Worm (Caenorhabditis elegans): ENCODE results near the gene rpc-11.
A peak's percentile ranks its signal among the peaks of the same experiment; 100 is the strongest.

Gene rpc-11

DNA sequence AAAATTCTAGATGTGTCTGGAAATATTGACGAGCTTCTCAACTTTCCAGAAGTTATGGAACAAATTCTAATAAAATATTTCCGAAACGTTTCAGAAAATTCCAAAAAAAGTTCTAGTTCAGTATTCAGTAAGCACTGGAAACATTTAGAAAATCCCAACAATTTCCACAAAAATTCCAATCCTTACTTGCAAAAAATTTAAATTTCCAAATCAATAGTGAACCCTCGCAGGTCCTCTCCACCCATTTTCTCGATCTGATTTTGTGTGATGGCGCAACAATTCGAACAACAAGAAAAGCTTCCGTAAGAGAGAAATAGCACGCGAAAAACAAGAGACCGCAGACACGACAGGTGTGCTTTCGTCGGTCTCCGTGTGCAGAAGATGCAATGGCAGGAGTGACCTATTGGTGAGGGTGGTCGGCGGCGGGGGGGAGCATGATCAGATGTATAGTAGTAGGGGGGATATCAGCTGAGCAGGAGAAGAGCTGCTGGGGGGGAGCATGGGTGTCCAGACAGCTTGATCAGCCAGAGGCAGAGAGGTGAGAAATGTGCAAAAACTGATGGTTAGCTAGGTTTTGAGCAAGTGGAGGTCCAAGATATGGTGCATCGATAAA, 48.1 kb downstream of the rpc-11 start:
- 0 out of 2 replicates have a peak, but pooled peaks have one; percentile 22 for TF ChIP-seq ZK337.2 (GFP tag; IDR thresholded peaks at IDR 0.05)
- peak; percentile 96 for TF ChIP-seq aha-1 (tag)
- TF ChIP-seq spr-3 (GFP tag; optimal IDR thresholded peaks at IDR 0.05): no peak
- no peak for TF ChIP-seq ceh-44 (GFP tag; IDR thresholded peaks at IDR 0.05)
- no peak for TF ChIP-seq nhr-6 (tag; optimal IDR thresholded peaks at IDR 0.05)
- peak; percentile 48 for TF ChIP-seq hlh-11 (tag; optimal IDR thresholded peaks at IDR 0.05)
- TF ChIP-seq set-16 (GFP tag; IDR thresholded peaks at IDR 0.05): peak; percentile 62

DNA sequence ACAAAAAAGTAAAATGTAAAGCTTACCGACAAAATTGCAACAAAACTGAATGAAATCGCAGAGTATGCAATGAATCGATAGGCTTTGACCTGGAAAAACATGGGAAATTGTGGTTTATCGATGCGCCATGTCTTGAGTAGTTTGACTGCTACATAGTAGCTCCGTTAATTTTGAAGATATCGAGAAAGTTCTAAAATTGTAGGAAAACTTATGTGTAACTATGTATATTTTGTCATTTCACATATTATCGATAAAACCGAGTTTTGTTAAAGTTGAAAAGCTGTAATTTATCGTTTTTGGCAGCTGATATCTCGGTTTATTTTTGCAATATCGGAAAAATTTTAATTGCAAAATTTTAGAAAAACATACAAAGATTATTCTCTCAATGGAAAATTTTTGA, 50.7 kb downstream of the rpc-11 start, which contains the start of gene col-105:
Gene col-105, minus strand, starts transcription at position 101 of the 400 bp plus-strand sequence.
- no peak for TF ChIP-seq zip-2 (tag; optimal IDR thresholded peaks at IDR 0.05)
- no peak for TF ChIP-seq saeg-2 (GFP tag; IDR thresholded peaks at IDR 0.05)
- TF ChIP-seq pha-4 (GFP tag; IDR thresholded peaks at IDR 0.05): no peak
- TF ChIP-seq pha-4 (tag; optimal IDR thresholded peaks at IDR 0.05): no peak
- TF ChIP-seq zag-1 (tag; optimal IDR thresholded peaks at IDR 0.05): no peak
- TF ChIP-seq mdl-1 (tag; optimal IDR thresholded peaks at IDR 0.05): no peak
